Fruit fly (Drosophila melanogaster): ENCODE data around the gene CG7168.
A peak's percentile ranks its signal among the peaks of the same experiment; 100 is the strongest.

CG7168 gene

dm6 chr3R:18274328-18275098 lies 48.6 kb upstream of the CG7168 start, which contains the start of the genes Vps39 and eIF1A (continued):
- no peak for TF ChIP-seq exex (tag; optimal IDR thresholded peaks at IDR 0.05)
- TF ChIP-seq lilli (GFP tag; optimal IDR thresholded peaks at IDR 0.05), result peak; percentile 70
- TF ChIP-seq gcm (GFP tag; optimal IDR thresholded peaks at IDR 0.05), result no peak
- TF ChIP-seq twi (tag; optimal IDR thresholded peaks at IDR 0.05), result no peak
- TF ChIP-seq Max (GFP tag; optimal IDR thresholded peaks at IDR 0.05), result peak; percentile 71
- TF ChIP-seq CG34376 (GFP tag; optimal IDR thresholded peaks at IDR 0.05), result no peak
- no peak for TF ChIP-seq CG8478 (optimal IDR thresholded peaks at IDR 0.05)
- TF ChIP-seq ttk (GFP tag; IDR thresholded peaks at IDR 0.05), result no peak
- no peak for TF ChIP-seq eve (GFP tag; optimal IDR thresholded peaks at IDR 0.05)
- TF ChIP-seq Drgx (GFP tag; IDR thresholded peaks at IDR 0.05), result no peak
- no peak for TF ChIP-seq gsb-n (tag; optimal IDR thresholded peaks at IDR 0.05)
- no peak for TF ChIP-seq ase (GFP tag; IDR thresholded peaks at IDR 0.05)
- peak; percentile 98 for TF ChIP-seq wek (GFP tag; optimal IDR thresholded peaks at IDR 0.05)
- no peak for TF ChIP-seq CG11560 (tag; IDR thresholded peaks at IDR 0.05)
- TF ChIP-seq CG8388 (GFP tag; optimal IDR thresholded peaks at IDR 0.05), result peak; percentile 24
- TF ChIP-seq Dip3 (GFP tag; optimal IDR thresholded peaks at IDR 0.05), result peak; percentile 21
- no peak for TF ChIP-seq Mrtf (GFP tag; IDR thresholded peaks at IDR 0.05)
- peak; percentile 35 for TF ChIP-seq CG4424 (GFP tag; optimal IDR thresholded peaks at IDR 0.05)
- TF ChIP-seq btn (GFP tag; optimal IDR thresholded peaks at IDR 0.05), result no peak
- TF ChIP-seq CG31441 (GFP tag; IDR thresholded peaks at IDR 0.05), result 0 out of 2 replicates have a peak, but pooled peaks have one; percentile 30
- no peak for TF ChIP-seq jigr1 (GFP tag; IDR thresholded peaks at IDR 0.05)
- TF ChIP-seq CG2202 (tag; optimal IDR thresholded peaks at IDR 0.05), result peak; percentile 17
- no peak for TF ChIP-seq CG11247 (GFP tag; IDR thresholded peaks at IDR 0.05)
- TF ChIP-seq dpn (GFP tag; optimal IDR thresholded peaks at IDR 0.05), result peak; percentile 33 to 43
- TF ChIP-seq Lim3 (GFP tag; IDR thresholded peaks at IDR 0.05), result no peak
- peak; percentile 37; the same call in 1 of the 2 replicates for TF ChIP-seq CG6689 (GFP tag; IDR thresholded peaks at IDR 0.05)
- TF ChIP-seq Poxn (GFP tag; IDR thresholded peaks at IDR 0.05), result no peak
- TF ChIP-seq pum (GFP tag; optimal IDR thresholded peaks at IDR 0.05), result peak; percentile 32
- no peak for TF ChIP-seq CG4282 (GFP tag; optimal IDR thresholded peaks at IDR 0.05)
- TF ChIP-seq CG9876 (GFP tag; optimal IDR thresholded peaks at IDR 0.05), result no peak
- no peak for TF ChIP-seq dysf (GFP tag; IDR thresholded peaks at IDR 0.05)
- TF ChIP-seq onecut (GFP tag; IDR thresholded peaks at IDR 0.05), result no peak
- peak; percentile 51 for TF ChIP-seq CoRest (tag; optimal IDR thresholded peaks at IDR 0.05)
- TF ChIP-seq pros (GFP tag; optimal IDR thresholded peaks at IDR 0.05), result no peak
- TF ChIP-seq rib (GFP tag; IDR thresholded peaks at IDR 0.05), result no peak
- no peak for TF ChIP-seq CG15073 (GFP tag; optimal IDR thresholded peaks at IDR 0.05)
- TF ChIP-seq gsb (GFP tag; IDR thresholded peaks at IDR 0.05), result no peak
- peak in 1 of 2 experiments; percentile 6 for TF ChIP-seq bsh (GFP tag; optimal IDR thresholded peaks at IDR 0.05)
- TF ChIP-seq tup (GFP tag; optimal IDR thresholded peaks at IDR 0.05), result no peak
- peak; percentile 36; the same call in 1 of the 2 replicates for TF ChIP-seq CG6272 (GFP tag; IDR thresholded peaks at IDR 0.05)
- TF ChIP-seq ems (GFP tag; optimal IDR thresholded peaks at IDR 0.05), result peak; percentile 58
- no peak for TF ChIP-seq CG1647 (GFP tag; optimal IDR thresholded peaks at IDR 0.05)
- peak; percentile 64 for TF ChIP-seq pho (GFP tag; optimal IDR thresholded peaks at IDR 0.05)
- no peak for TF ChIP-seq da (GFP tag; optimal IDR thresholded peaks at IDR 0.05)
- TF ChIP-seq eyg (GFP tag; optimal IDR thresholded peaks at IDR 0.05), result no peak
- TF ChIP-seq CG3065 (GFP tag; optimal IDR thresholded peaks at IDR 0.05), result no peak
- no peak for TF ChIP-seq nerfin-1 (tag; optimal IDR thresholded peaks at IDR 0.05)
- no peak for TF ChIP-seq tio (GFP tag; optimal IDR thresholded peaks at IDR 0.05)
- TF ChIP-seq Hr78 (GFP tag; optimal IDR thresholded peaks at IDR 0.05), result no peak
- TF ChIP-seq slp2 (GFP tag; optimal IDR thresholded peaks at IDR 0.05), result no peak
- TF ChIP-seq CG31365 (tag; optimal IDR thresholded peaks at IDR 0.05), result peak; percentile 16

All from whole organism, embryonic.